Worm (Caenorhabditis elegans): ENCODE results near the gene C30G7.2.

C30G7.2 gene

ce11 chrV:14984593-14984992 is 47.9 kb downstream of the C30G7.2 start, which contains the start of gene F02D8.4:
Gene F02D8.4 (plus strand): TSS chrV:14984893.
- no peak for TF ChIP-seq dao-5 (tag; optimal IDR thresholded peaks at IDR 0.05)
- TF ChIP-seq him-1 (tag; optimal IDR thresholded peaks at IDR 0.05): no peak
- no peak for TF ChIP-seq W03F9.2 (tag; optimal IDR thresholded peaks at IDR 0.05)

All from whole organism, L4/young adult.